Fruit fly (Drosophila melanogaster) S2 (cell line): ENCODE data around the gene CG18493.

Source experiments
- CG8478 ChIP-seq: fragments of >200 bp; optimal IDR thresholded peaks from 2 replicates; lab custom pipeline; 2018
- CTCF ChIP-seq, 2 experiments: fragments of >200 bp; optimal IDR thresholded peaks; 2 replicates each; lab custom pipeline; 2018

dm6 chr3R:19346532-19346931 lies 43.5 kb upstream of the CG18493 start:
- no peak for TF ChIP-seq CG8478 (lab: Kevin White, UChicago)
- TF ChIP-seq CTCF (optimal IDR thresholded peaks at IDR 0.05; lab: Kevin White, UChicago): no peak
